Fruit fly (Drosophila melanogaster): Measurements from ENCODE around the gene CG6168.

The CG6168 gene

dm6 chr3L:11312698-11313097 is 8.8 kb downstream of the CG6168 start:
- TF ChIP-seq CG8478 (optimal IDR thresholded peaks at IDR 0.05): no peak
- TF ChIP-seq CTCF (optimal IDR thresholded peaks at IDR 0.05): no peak

- TF ChIP-seq CTCF (optimal IDR thresholded peaks at IDR 0.05): no peak
Observed at dm6 chr3L:11311447-11311846, 10.1 kb downstream of the CG6168 start, which contains the start of gene CG7573. Gene CG7573 (plus strand): TSS chr3L:11311747.

- no peak for TF ChIP-seq CG8478 (optimal IDR thresholded peaks at IDR 0.05)
- TF ChIP-seq CTCF (optimal IDR thresholded peaks at IDR 0.05): no peak
Observed at dm6 chr3L:11310728-11311127, 10.8 kb downstream of the CG6168 start.

dm6 chr3L:11309743-11310518 is 11.6 kb downstream of the CG6168 start:
- no peak for TF ChIP-seq CG8478 (optimal IDR thresholded peaks at IDR 0.05)
- no peak for TF ChIP-seq CTCF (optimal IDR thresholded peaks at IDR 0.05)

dm6 chr3L:11308498-11308897 is 13.0 kb downstream of the CG6168 start:
- no peak for TF ChIP-seq CG8478 (optimal IDR thresholded peaks at IDR 0.05)
- no peak for TF ChIP-seq CTCF (optimal IDR thresholded peaks at IDR 0.05)

- TF ChIP-seq CTCF (optimal IDR thresholded peaks at IDR 0.05): no peak
- no peak for TF ChIP-seq CG8478 (optimal IDR thresholded peaks at IDR 0.05)
Observed at dm6 chr3L:11307032-11307356, 14.5 kb downstream of the CG6168 start.

dm6 chr3L:11306145-11307031 is 15.1 kb downstream of the CG6168 start:
- TF ChIP-seq CTCF (optimal IDR thresholded peaks at IDR 0.05) (no peak), CG8478 (optimal IDR thresholded peaks at IDR 0.05) (no peak)

- TF ChIP-seq CTCF (optimal IDR thresholded peaks at IDR 0.05): no peak
- no peak for TF ChIP-seq CG8478 (optimal IDR thresholded peaks at IDR 0.05)
Observed at dm6 chr3L:11305316-11305715, 16.2 kb downstream of the CG6168 start.

dm6 chr3L:11303414-11304205 is 17.9 kb downstream of the CG6168 start:
- TF ChIP-seq CTCF (optimal IDR thresholded peaks at IDR 0.05) (no peak), CG8478 (optimal IDR thresholded peaks at IDR 0.05) (no peak)

dm6 chr3L:11302906-11303305 is 18.6 kb downstream of the CG6168 start:
- no peak for TF ChIP-seq CG8478 (optimal IDR thresholded peaks at IDR 0.05)
- no peak for TF ChIP-seq CTCF (optimal IDR thresholded peaks at IDR 0.05)

dm6 chr3L:11299216-11299615 is 22.3 kb downstream of the CG6168 start:
- no peak for TF ChIP-seq CG8478 (optimal IDR thresholded peaks at IDR 0.05)
- TF ChIP-seq CTCF (optimal IDR thresholded peaks at IDR 0.05): no peak

dm6 chr3L:11298371-11299070 is 23.0 kb downstream of the CG6168 start:
- no peak for TF ChIP-seq CG8478 (optimal IDR thresholded peaks at IDR 0.05)
- TF ChIP-seq CTCF (optimal IDR thresholded peaks at IDR 0.05): no peak

dm6 chr3L:11297595-11298370 is 23.7 kb downstream of the CG6168 start:
- no peak for TF ChIP-seq CG8478 (optimal IDR thresholded peaks at IDR 0.05)
- TF ChIP-seq CTCF (optimal IDR thresholded peaks at IDR 0.05): no peak

- TF ChIP-seq CTCF (optimal IDR thresholded peaks at IDR 0.05) (no peak), CG8478 (optimal IDR thresholded peaks at IDR 0.05) (no peak)
Observed at dm6 chr3L:11296801-11297177, 24.7 kb downstream of the CG6168 start.

All from S2 (cell line).